Fruit fly (Drosophila melanogaster) whole organism, embryonic: ENCODE data around the gene FASN2.

Experiments used
- B-H2 ChIP-seq: fragments of 200-800 bp; sonication (Bioruptor generic); optimal IDR thresholded peaks from 2 replicates; lab custom pipeline; 2018; ENCODE audit warnings: missing biosample characterization, mild to moderate bottlenecking, missing genetic modification characterization
- Bdp1 ChIP-seq: fragments of 200-800 bp; sonication (Bioruptor generic); optimal IDR thresholded peaks from 3 replicates; lab custom pipeline; 2016; ENCODE audit warnings: missing biosample characterization, missing genetic modification characterization
- CG1024 ChIP-seq: fragments of 200-800 bp; sonication (Bioruptor generic); IDR thresholded peaks from 2 replicates; pipeline ENCODE4 v1.3.6; 2022; ENCODE audit warnings: missing biosample characterization, missing genetic modification characterization
- CG10565 ChIP-seq: fragments of 200-800 bp; sonication (Bioruptor generic); optimal IDR thresholded peaks from 3 replicates; lab custom pipeline; 2016; ENCODE audit warnings: missing biosample characterization, mild to moderate bottlenecking, missing genetic modification characterization
- CG11504 ChIP-seq: fragments of 200-800 bp; sonication (Bioruptor generic); optimal IDR thresholded peaks from 3 replicates; lab custom pipeline; 2019; ENCODE audit warnings: missing biosample characterization, mild to moderate bottlenecking, missing genetic modification characterization, moderate library complexity
- CG12104 ChIP-seq: fragments of 200-800 bp; sonication (Bioruptor generic); optimal IDR thresholded peaks from 3 replicates; lab custom pipeline; 2016; ENCODE audit warnings: missing biosample characterization, missing genetic modification characterization
- CG12155 ChIP-seq: fragments of 200-800 bp; sonication (Bioruptor generic); optimal IDR thresholded peaks from 3 replicates; lab custom pipeline; 2016; ENCODE audit warnings: missing biosample characterization, missing genetic modification characterization
- CG12942 ChIP-seq: fragments of 200-800 bp; sonication (Bioruptor generic); optimal IDR thresholded peaks from 3 replicates; lab custom pipeline; 2016; ENCODE audit warnings: missing biosample characterization, missing genetic modification characterization
- CG13424 ChIP-seq: fragments of 200-800 bp; sonication (Bioruptor generic); optimal IDR thresholded peaks from 2 replicates; lab custom pipeline; 2019; ENCODE audit warnings: missing biosample characterization, mild to moderate bottlenecking, missing genetic modification characterization, moderate library complexity
- CG13624 ChIP-seq: fragments of 200-800 bp; sonication (Bioruptor generic); optimal IDR thresholded peaks from 2 replicates; lab custom pipeline; 2016; ENCODE audit warnings: missing biosample characterization, missing genetic modification characterization
- CG17361 ChIP-seq: fragments of 200-800 bp; sonication (Bioruptor generic); IDR thresholded peaks from 3 replicates; pipeline ENCODE4 v1.3.6; 2022; ENCODE audit warnings: missing biosample characterization, missing genetic modification characterization
- CG18476 ChIP-seq: fragments of 200-800 bp; sonication (Bioruptor generic); optimal IDR thresholded peaks from 2 replicates; lab custom pipeline; 2016; ENCODE audit warnings: missing biosample characterization, mild to moderate bottlenecking, missing genetic modification characterization
- CG31441 ChIP-seq: fragments of 200-800 bp; sonication (Bioruptor generic); IDR thresholded peaks from 2 replicates; pipeline ENCODE4 v1.3.6; 2022; ENCODE audit warnings: missing biosample characterization, missing genetic modification characterization
- CG3847 ChIP-seq: fragments of 200-800 bp; sonication (Bioruptor generic); IDR thresholded peaks from 2 replicates; pipeline ENCODE4 v1.3.6; 2022; ENCODE audit warnings: missing biosample characterization, missing genetic modification characterization
- CG4404 ChIP-seq: fragments of 200-800 bp; sonication (Bioruptor generic); IDR thresholded peaks from 2 replicates; pipeline ENCODE4 v1.3.6; 2022; ENCODE audit warnings: missing biosample characterization, missing genetic modification characterization
- CG6683 ChIP-seq: fragments of 200-800 bp; sonication (Bioruptor generic); optimal IDR thresholded peaks from 2 replicates; lab custom pipeline; 2017; ENCODE audit warnings: missing biosample characterization, mild to moderate bottlenecking, missing genetic modification characterization, missing genetic modification reagents
- CG7357 ChIP-seq: fragments of 200-800 bp; sonication (Bioruptor generic); IDR thresholded peaks from 3 replicates; pipeline ENCODE4 v1.3.6; 2022; ENCODE audit warnings: missing biosample characterization, missing genetic modification characterization
- CG7786 ChIP-seq: fragments of 200-800 bp; sonication (Bioruptor generic); optimal IDR thresholded peaks from 2 replicates; lab custom pipeline; 2016; ENCODE audit warnings: missing biosample characterization, missing genetic modification characterization
- CG8924 ChIP-seq: fragments of 200-800 bp; optimal IDR thresholded peaks from 3 replicates; lab custom pipeline; 2019; ENCODE audit warnings: missing biosample characterization, mild to moderate bottlenecking, missing genetic modification characterization, moderate library complexity
- CoRest ChIP-seq: fragments of 200-800 bp; sonication (Bioruptor generic); optimal IDR thresholded peaks from 3 replicates; lab custom pipeline; 2018; ENCODE audit warnings: missing biosample characterization, mild to moderate bottlenecking, missing genetic modification characterization, moderate library complexity
- Doc3 ChIP-seq: fragments of 200-800 bp; sonication (Bioruptor generic); IDR thresholded peaks from 3 replicates; pipeline ENCODE4 v1.3.6; 2022; ENCODE audit warnings: missing biosample characterization, missing genetic modification characterization; ENCODE audit not compliant: partially characterized antibody
- Dp ChIP-seq: fragments of 200-800 bp; sonication (Bioruptor generic); optimal IDR thresholded peaks from 2 replicates; lab custom pipeline; 2018; ENCODE audit warnings: missing biosample characterization, mild to moderate bottlenecking, missing genetic modification characterization, moderate library complexity
- ERR ChIP-seq: fragments of 200-800 bp; sonication (Bioruptor generic); optimal IDR thresholded peaks from 2 replicates; lab custom pipeline; 2016; ENCODE audit warnings: missing biosample characterization, missing genetic modification characterization
- Ets65A ChIP-seq: fragments of 200-800 bp; sonication (Bioruptor generic); peaks from one replicate; lab custom pipeline; 2016; ENCODE audit warnings: missing biosample characterization, missing genetic modification characterization
- Fer1 ChIP-seq: fragments of 200-800 bp; sonication (Bioruptor generic); optimal IDR thresholded peaks from 2 replicates; lab custom pipeline; 2017; ENCODE audit warnings: missing biosample characterization, mild to moderate bottlenecking, missing genetic modification characterization
- HLH54F ChIP-seq: fragments of 200-800 bp; sonication (Bioruptor generic); optimal IDR thresholded peaks from 3 replicates; lab custom pipeline; 2016; ENCODE audit warnings: missing biosample characterization, missing genetic modification characterization
- Hmr ChIP-seq: fragments of 200-800 bp; sonication (Bioruptor generic); optimal IDR thresholded peaks from 3 replicates; lab custom pipeline; 2017; ENCODE audit warnings: mild to moderate bottlenecking, missing biosample characterization, missing genetic modification reagents, missing genetic modification characterization
- Mad ChIP-seq: fragments of 200-800 bp; sonication (Bioruptor generic); optimal IDR thresholded peaks from 2 replicates; lab custom pipeline; 2016; ENCODE audit warnings: missing biosample characterization, missing genetic modification characterization
- Oli ChIP-seq: fragments of 200-800 bp; sonication (Bioruptor generic); optimal IDR thresholded peaks from 2 replicates; lab custom pipeline; 2018; ENCODE audit warnings: missing biosample characterization, mild to moderate bottlenecking, missing genetic modification characterization, moderate library complexity
- Pdp1 ChIP-seq, 2 experiments: fragments of 200-800 bp; sonication (Bioruptor generic); optimal IDR thresholded peaks; 3 replicates each; lab custom pipeline; 2016; ENCODE audit warnings: missing biosample characterization in 2 of 2, missing genetic modification characterization in 2 of 2, mild to moderate bottlenecking in 1 of 2, moderate library complexity in 1 of 2
- Rfx ChIP-seq: fragments of 200-800 bp; sonication (Bioruptor generic); IDR thresholded peaks from 2 replicates; pipeline ENCODE4 v1.3.6; 2022; ENCODE audit warnings: missing biosample characterization, missing genetic modification characterization
- Sry-δ ChIP-seq: fragments of 200-800 bp; sonication (Bioruptor generic); optimal IDR thresholded peaks from 2 replicates; lab custom pipeline; 2016; ENCODE audit warnings: missing biosample characterization, missing genetic modification characterization
- Ssrp ChIP-seq: fragments of 200-800 bp; sonication (Bioruptor generic); optimal IDR thresholded peaks from 2 replicates; lab custom pipeline; 2018; ENCODE audit warnings: missing biosample characterization, mild to moderate bottlenecking, missing genetic modification characterization, moderate library complexity
- Usf ChIP-seq: fragments of 200-800 bp; sonication (Bioruptor generic); optimal IDR thresholded peaks from 2 replicates; lab custom pipeline; 2017; ENCODE audit warnings: missing genotype, missing biosample characterization, missing genetic modification characterization
- Vsx1 ChIP-seq: fragments of 200-800 bp; sonication (Bioruptor generic); optimal IDR thresholded peaks from 2 replicates; lab custom pipeline; 2017; ENCODE audit warnings: missing biosample characterization, mild to moderate bottlenecking, missing genetic modification characterization, missing genetic modification reagents
- ara ChIP-seq: fragments of 200-800 bp; sonication (Bioruptor generic); IDR thresholded peaks from 2 replicates; pipeline ENCODE4 v1.3.6; 2022; ENCODE audit warnings: missing biosample characterization, missing genetic modification characterization
- ems ChIP-seq: fragments of 200-800 bp; sonication (Bioruptor generic); optimal IDR thresholded peaks from 3 replicates; lab custom pipeline; 2016; ENCODE audit warnings: missing biosample characterization, missing genetic modification characterization
- gem ChIP-seq: fragments of 200-800 bp; sonication (Bioruptor generic); optimal IDR thresholded peaks from 2 replicates; lab custom pipeline; 2019; ENCODE audit warnings: missing biosample characterization, mild to moderate bottlenecking, missing genetic modification characterization, moderate library complexity
- jigr1 ChIP-seq: fragments of 200-800 bp; sonication (Bioruptor generic); IDR thresholded peaks from 3 replicates; pipeline ENCODE4 v1.3.6; 2022; ENCODE audit warnings: missing biosample characterization, missing genetic modification characterization
- lab ChIP-seq: fragments of 200-800 bp; sonication (Bioruptor generic); optimal IDR thresholded peaks from 3 replicates; lab custom pipeline; 2017; ENCODE audit warnings: missing biosample characterization, missing genetic modification characterization, mild to moderate bottlenecking, moderate library complexity, missing genetic modification reagents
- lbe ChIP-seq: fragments of 200-800 bp; sonication (Bioruptor generic); optimal IDR thresholded peaks from 2 replicates; lab custom pipeline; 2016; ENCODE audit warnings: missing biosample characterization, mild to moderate bottlenecking, missing genetic modification characterization
- p53 ChIP-seq: fragments of 200-800 bp; sonication (Bioruptor generic); optimal IDR thresholded peaks from 2 replicates; lab custom pipeline; 2016; ENCODE audit warnings: missing biosample characterization, missing genetic modification characterization
- shn ChIP-seq: fragments of 200-800 bp; sonication (Bioruptor generic); optimal IDR thresholded peaks from 3 replicates; lab custom pipeline; 2016; ENCODE audit warnings: missing biosample characterization, missing genetic modification characterization
- slou ChIP-seq: fragments of 200-800 bp; sonication (Bioruptor generic); optimal IDR thresholded peaks from 3 replicates; lab custom pipeline; 2016; ENCODE audit warnings: missing biosample characterization, missing genetic modification characterization
- tin ChIP-seq: fragments of 200-800 bp; sonication (Bioruptor generic); optimal IDR thresholded peaks from 3 replicates; lab custom pipeline; 2016; ENCODE audit warnings: missing biosample characterization, missing genetic modification characterization
- tll ChIP-seq, 2 experiments: fragments of 200-800 bp in 1 of 2; fragments of >200 bp in 1 of 2; sonication (Bioruptor generic) in 1 of 2; optimal IDR thresholded peaks; 2 replicates each; lab custom pipeline; 2017 to 2019; ENCODE audit warnings: missing biosample characterization in 2 of 2, missing genetic modification characterization in 2 of 2, mild to moderate bottlenecking in 1 of 2, moderate library complexity in 1 of 2
- trh ChIP-seq: fragments of 200-800 bp; sonication (Bioruptor generic); optimal IDR thresholded peaks from 2 replicates; lab custom pipeline; 2016; ENCODE audit warnings: missing biosample characterization, missing genetic modification characterization
- unpg ChIP-seq: fragments of 200-800 bp; sonication (Bioruptor generic); optimal IDR thresholded peaks from 3 replicates; lab custom pipeline; 2018; ENCODE audit warnings: missing biosample characterization, mild to moderate bottlenecking, missing genetic modification characterization, moderate library complexity
- wor ChIP-seq: fragments of 200-800 bp; sonication (Bioruptor generic); IDR thresholded peaks from 2 replicates; pipeline ENCODE4 v1.3.6; 2022; ENCODE audit warnings: missing biosample characterization, missing genetic modification characterization

The FASN2 gene

DNA sequence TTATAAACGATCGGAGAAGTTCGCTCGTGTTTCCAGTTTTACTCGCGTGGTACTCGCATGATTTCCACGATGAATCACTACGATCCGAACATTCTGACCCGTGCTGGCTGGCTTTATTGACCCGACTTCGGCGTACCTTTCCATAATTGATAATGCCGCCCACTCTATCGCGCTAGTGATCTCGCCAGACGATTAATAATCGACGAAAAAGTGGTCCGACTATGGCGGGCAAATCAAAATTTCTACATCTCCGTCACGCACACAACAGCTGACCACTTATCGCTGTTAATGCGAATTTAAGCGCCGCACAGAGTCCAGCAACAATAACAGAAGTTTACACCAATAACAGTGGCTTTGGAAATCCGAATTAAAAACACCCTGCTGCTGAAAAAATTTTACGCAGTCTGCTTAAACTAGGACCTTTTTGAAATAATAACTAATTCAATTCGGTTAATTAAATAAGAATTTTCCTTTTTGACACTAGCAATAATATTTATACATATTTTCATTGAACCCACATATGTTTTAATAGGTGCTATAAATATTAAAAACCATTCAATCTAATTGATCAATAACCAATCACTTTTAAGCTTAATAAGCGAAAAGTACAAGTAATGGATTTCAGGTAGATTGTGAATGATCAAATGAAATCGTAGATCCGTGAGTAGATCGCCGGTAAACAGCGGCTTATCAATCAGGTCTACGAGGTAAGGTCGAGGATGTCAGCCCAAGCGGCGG is 12.1 kb downstream of the FASN2 start:
- TF ChIP-seq Mad (GFP tag; lab: Kevin White, UChicago) = peak; percentile 21
- TF ChIP-seq ara (GFP tag; lab: Robert Waterston, UW) = 0 out of 2 replicates have a peak, but pooled peaks have one; percentile 25
- TF ChIP-seq CG13624 = peak; percentile 59
- peak; percentile 72 for TF ChIP-seq CoRest (tag; lab: Kevin White, UChicago)
- peak; percentile 51 for TF ChIP-seq lab
- peak; percentile 5 for TF ChIP-seq lbe (GFP tag; lab: Kevin White, UChicago)
- TF ChIP-seq jigr1 (GFP tag; lab: Robert Waterston, UW) = no peak
- no peak for TF ChIP-seq Doc3 (GFP tag; lab: Robert Waterston, UW)
- peak; percentile 34 for TF ChIP-seq Sry-δ (GFP tag; lab: Kevin White, UChicago)
- no peak for TF ChIP-seq CG7357 (GFP tag; lab: Robert Waterston, UW)
- peak; percentile 43; the same call in 1 of the 2 replicates for TF ChIP-seq CG3847 (GFP tag; lab: Robert Waterston, UW)
- peak; percentile 30 for TF ChIP-seq ems (GFP tag; lab: Kevin White, UChicago)
- peak; percentile 66; the same call in 1 of the 2 replicates for TF ChIP-seq Rfx (GFP tag; lab: Robert Waterston, UW)
- TF ChIP-seq CG12155 (GFP tag; lab: Kevin White, UChicago) = peak; percentile 23
- no peak for TF ChIP-seq trh (GFP tag; lab: Kevin White, UChicago)
- no peak for TF ChIP-seq Vsx1 (GFP tag; lab: Kevin White, UChicago)
- TF ChIP-seq gem (tag; lab: Kevin White, UChicago) = peak; percentile 18
- TF ChIP-seq unpg (GFP tag; lab: Kevin White, UChicago) = peak; percentile 6
- TF ChIP-seq CG10565 (GFP tag; lab: Kevin White, UChicago) = no peak
- no peak for TF ChIP-seq CG4404 (GFP tag; lab: Robert Waterston, UW)
- TF ChIP-seq B-H2 (GFP tag; lab: Kevin White, UChicago) = no peak
- peak; percentile 11 for TF ChIP-seq Bdp1 (GFP tag; lab: Kevin White, UChicago)
- peak; percentile 48 for TF ChIP-seq CG31441 (GFP tag; lab: Robert Waterston, UW)
- peak; percentile 67 for TF ChIP-seq CG11504 (tag; lab: Kevin White, UChicago)
- TF ChIP-seq Hmr (GFP tag; lab: Kevin White, UChicago) = peak; percentile 60
- TF ChIP-seq Pdp1 (GFP tag; optimal IDR thresholded peaks at IDR 0.05; lab: Kevin White, UChicago) = peak; percentile 4 to 48
- peak; percentile 33 for TF ChIP-seq Ssrp
- TF ChIP-seq tin = peak; percentile 31
- TF ChIP-seq Usf (GFP tag; lab: Kevin White, UChicago) = peak; percentile 53
- no peak for TF ChIP-seq wor (GFP tag; lab: Robert Waterston, UW)
- peak; percentile 46 for TF ChIP-seq CG8924 (tag; lab: Kevin White, UChicago)
- TF ChIP-seq CG6683 (GFP tag; lab: Kevin White, UChicago) = no peak
- TF ChIP-seq Fer1 (GFP tag; lab: Kevin White, UChicago) = peak; percentile 12
- no peak for TF ChIP-seq tll (GFP tag; optimal IDR thresholded peaks at IDR 0.05; lab: Kevin White, UChicago)
- TF ChIP-seq CG7786 (GFP tag; lab: Kevin White, UChicago) = peak; percentile 41
- peak; percentile 94 for TF ChIP-seq Ets65A
- TF ChIP-seq slou (GFP tag; lab: Kevin White, UChicago) = peak; percentile 13
- TF ChIP-seq HLH54F (GFP tag; lab: Kevin White, UChicago) = peak; percentile 49
- TF ChIP-seq Dp = peak; percentile 70
- no peak for TF ChIP-seq ERR (GFP tag; lab: Kevin White, UChicago)
- TF ChIP-seq CG12942 = peak; percentile 30
- TF ChIP-seq shn (GFP tag; lab: Kevin White, UChicago) = peak; percentile 40
- TF ChIP-seq p53 = no peak
- peak; percentile 84 for TF ChIP-seq CG17361
- TF ChIP-seq CG13424 (tag; lab: Kevin White, UChicago) = peak; percentile 54
- TF ChIP-seq CG1024 (GFP tag; lab: Robert Waterston, UW) = no peak
- TF ChIP-seq Oli (tag; lab: Kevin White, UChicago) = peak; percentile 45
- peak; percentile 45 for TF ChIP-seq CG12104 (GFP tag; lab: Kevin White, UChicago)
- peak; percentile 57 for TF ChIP-seq CG18476 (GFP tag; lab: Kevin White, UChicago)
